Fruit fly (Drosophila melanogaster) whole organism, embryonic: ENCODE data around the gene CG3009.

Experiments
- Atf6 ChIP-seq: fragments of 200-800 bp; sonication (Bioruptor generic); IDR thresholded peaks from 2 replicates; pipeline ENCODE4 v1.3.6; 2022; ENCODE audit warnings: missing biosample characterization, missing genetic modification characterization
- CG12769 ChIP-seq: fragments of 200-800 bp; sonication (Bioruptor generic); optimal IDR thresholded peaks from 2 replicates; lab custom pipeline; 2019; ENCODE audit warnings: missing biosample characterization, mild to moderate bottlenecking, missing genetic modification characterization, moderate library complexity
- CG13287 ChIP-seq: fragments of 200-800 bp; sonication (Bioruptor generic); IDR thresholded peaks from 2 replicates; pipeline ENCODE4 v1.3.6; 2022; ENCODE audit warnings: missing biosample characterization, missing genetic modification characterization; ENCODE audit not compliant: partially characterized antibody
- CG1792 ChIP-seq: fragments of 200-800 bp; sonication (Bioruptor generic); optimal IDR thresholded peaks from 2 replicates; lab custom pipeline; 2016; ENCODE audit warnings: missing biosample characterization, missing genetic modification characterization
- CG1832 ChIP-seq: fragments of 200-800 bp; sonication (Bioruptor generic); optimal IDR thresholded peaks from 2 replicates; lab custom pipeline; 2017; ENCODE audit warnings: missing biosample characterization, mild to moderate bottlenecking, missing genetic modification characterization, inconsistent platforms
- CG32767 ChIP-seq: fragments of 200-800 bp; sonication (Bioruptor generic); IDR thresholded peaks from 2 replicates; pipeline ENCODE4 v1.3.6; 2022; ENCODE audit warnings: missing biosample characterization, missing genetic modification characterization
- CG3838 ChIP-seq: fragments of 200-800 bp; sonication (Bioruptor generic); optimal IDR thresholded peaks from 3 replicates; lab custom pipeline; 2016; ENCODE audit warnings: missing biosample characterization, missing genetic modification characterization
- CG4820 ChIP-seq: fragments of 200-800 bp; sonication (Bioruptor generic); optimal IDR thresholded peaks from 3 replicates; lab custom pipeline; 2016; ENCODE audit warnings: missing biosample characterization, missing genetic modification characterization
- CG7372 ChIP-seq: fragments of 200-800 bp; sonication (Bioruptor generic); IDR thresholded peaks from 2 replicates; pipeline ENCODE4 v1.3.6; 2022; ENCODE audit warnings: missing biosample characterization, missing genetic modification characterization
- CG7745 ChIP-seq: fragments of 200-800 bp; sonication (Bioruptor generic); optimal IDR thresholded peaks from 2 replicates; lab custom pipeline; 2018; ENCODE audit warnings: missing biosample characterization, mild to moderate bottlenecking, missing genetic modification characterization, moderate library complexity
- CG7963 ChIP-seq: fragments of 200-800 bp; sonication (Bioruptor generic); IDR thresholded peaks from 3 replicates; pipeline ENCODE4 v1.3.6; 2022; ENCODE audit warnings: missing biosample characterization, missing genetic modification characterization; ENCODE audit not compliant: partially characterized antibody
- CG8290 ChIP-seq, 3 experiments: fragments of 200-800 bp; sonication (Bioruptor generic); optimal IDR thresholded peaks; 2 replicates each; lab custom pipeline; 2016 to 2019; ENCODE audit warnings: missing biosample characterization in 3 of 3, missing genetic modification characterization in 3 of 3, mild to moderate bottlenecking in 2 of 3, moderate library complexity in 1 of 3
- CG9797 ChIP-seq: fragments of 200-800 bp; sonication (Bioruptor generic); optimal IDR thresholded peaks from 3 replicates; lab custom pipeline; 2018; ENCODE audit warnings: missing biosample characterization, mild to moderate bottlenecking, missing genetic modification characterization
- CG9932 ChIP-seq: fragments of 200-800 bp; sonication (Bioruptor generic); IDR thresholded peaks from 2 replicates; pipeline ENCODE4 v1.3.6; 2022; ENCODE audit warnings: missing biosample characterization, missing genetic modification characterization
- CTCF ChIP-seq: fragments of 200-800 bp; sonication (Bioruptor generic); optimal IDR thresholded peaks from 2 replicates; lab custom pipeline; 2017; ENCODE audit warnings: missing biosample characterization, mild to moderate bottlenecking, missing genetic modification characterization, moderate library complexity
- Camta ChIP-seq: fragments of 200-800 bp; sonication (Bioruptor generic); optimal IDR thresholded peaks from 2 replicates; lab custom pipeline; 2016; ENCODE audit warnings: missing biosample characterization, missing genetic modification characterization
- Deaf1 ChIP-seq: fragments of 200-800 bp; optimal IDR thresholded peaks from 3 replicates; lab custom pipeline; 2019; ENCODE audit warnings: missing biosample characterization, mild to moderate bottlenecking, missing genetic modification characterization, moderate library complexity
- Doc2 ChIP-seq: fragments of 200-800 bp; sonication (Bioruptor generic); IDR thresholded peaks from 2 replicates; pipeline ENCODE4 v1.3.6; 2022; ENCODE audit warnings: missing biosample characterization, missing genetic modification characterization
- Dp ChIP-seq: fragments of 200-800 bp; sonication (Bioruptor generic); optimal IDR thresholded peaks from 2 replicates; lab custom pipeline; 2018; ENCODE audit warnings: missing biosample characterization, mild to moderate bottlenecking, missing genetic modification characterization, moderate library complexity
- Med ChIP-seq: fragments of 200-800 bp; sonication (Bioruptor generic); peaks from one replicate; lab custom pipeline; 2016; ENCODE audit warnings: missing biosample characterization, missing genetic modification characterization, mild to moderate bottlenecking, inconsistent platforms, moderate library complexity
- Rfx ChIP-seq: fragments of 200-800 bp; sonication (Bioruptor generic); IDR thresholded peaks from 2 replicates; pipeline ENCODE4 v1.3.6; 2022; ENCODE audit warnings: missing biosample characterization, missing genetic modification characterization
- Sry-β ChIP-seq: fragments of 200-800 bp; sonication (Bioruptor generic); optimal IDR thresholded peaks from 2 replicates; lab custom pipeline; 2018; ENCODE audit warnings: missing biosample characterization, mild to moderate bottlenecking, missing genetic modification characterization, moderate library complexity
- Trl ChIP-seq, 3 experiments: fragments of >200 bp in 2 of 3; fragments of 200-800 bp in 1 of 3; sonication (Bioruptor generic) in 1 of 3; optimal IDR thresholded peaks; 2 replicates in 1 of 3; 3 replicates in 2 of 3; lab custom pipeline; 2016 to 2017; ENCODE audit warnings: missing biosample characterization in 1 of 3, missing genetic modification characterization in 1 of 3
- chinmo ChIP-seq: fragments of 200-800 bp; sonication (Bioruptor generic); IDR thresholded peaks from 4 replicates; pipeline ENCODE4 v1.3.6; 2022; ENCODE audit warnings: missing biosample characterization, missing genetic modification characterization; ENCODE audit not compliant: partially characterized antibody
- corto ChIP-seq: fragments of 200-800 bp; sonication (Bioruptor generic); optimal IDR thresholded peaks from 2 replicates; lab custom pipeline; 2016; ENCODE audit warnings: missing biosample characterization, mild to moderate bottlenecking, missing genetic modification characterization, moderate library complexity
- crol ChIP-seq: fragments of 200-800 bp; sonication (Bioruptor generic); IDR thresholded peaks from 2 replicates; pipeline ENCODE4 v1.3.6; 2022; ENCODE audit warnings: missing biosample characterization, missing genetic modification characterization
- gce ChIP-seq: fragments of 200-800 bp; sonication (Bioruptor generic); IDR thresholded peaks from 3 replicates; pipeline ENCODE4 v1.3.6; 2022; ENCODE audit warnings: missing biosample characterization, missing genetic modification characterization
- grn ChIP-seq: fragments of 200-800 bp; sonication (Bioruptor generic); optimal IDR thresholded peaks from 3 replicates; lab custom pipeline; 2017; ENCODE audit warnings: missing biosample characterization, missing genetic modification characterization
- kah ChIP-seq: fragments of 200-800 bp; sonication (Bioruptor generic); optimal IDR thresholded peaks from 2 replicates; lab custom pipeline; 2018; ENCODE audit warnings: missing biosample characterization, mild to moderate bottlenecking, missing genetic modification characterization
- p53 ChIP-seq: fragments of 200-800 bp; sonication (Bioruptor generic); optimal IDR thresholded peaks from 2 replicates; lab custom pipeline; 2016; ENCODE audit warnings: missing biosample characterization, missing genetic modification characterization
- pan ChIP-seq, 4 experiments: fragments of >200 bp in 3 of 4; fragments of 200-800 bp in 1 of 4; sonication (Bioruptor generic) in 1 of 4; optimal IDR thresholded peaks in 3 of 4; IDR thresholded peaks in 1 of 4; 2 replicates each; pipeline versions ENCODE4 v1.3.6 to Lab custom; 2017 to 2022; ENCODE audit warnings: missing biosample characterization in 2 of 4, missing genetic modification characterization in 2 of 4, mixed read lengths in 1 of 4
- pfk ChIP-seq: fragments of 200-800 bp; sonication (Bioruptor generic); optimal IDR thresholded peaks from 2 replicates; lab custom pipeline; 2018; ENCODE audit warnings: missing biosample characterization, mild to moderate bottlenecking, missing genetic modification characterization, moderate library complexity
- pita ChIP-seq: fragments of 200-800 bp; sonication (Bioruptor generic); optimal IDR thresholded peaks from 2 replicates; lab custom pipeline; 2017; ENCODE audit warnings: missing biosample characterization, mild to moderate bottlenecking, missing genetic modification characterization
- pzg ChIP-seq: fragments of 200-800 bp; sonication (Bioruptor generic); optimal IDR thresholded peaks from 3 replicates; lab custom pipeline; 2018; ENCODE audit warnings: missing biosample characterization, mild to moderate bottlenecking, missing genetic modification characterization, moderate library complexity
- ranshi ChIP-seq: fragments of 200-800 bp; sonication (Bioruptor generic); IDR thresholded peaks from 2 replicates; pipeline ENCODE4 v1.3.6; 2022; ENCODE audit warnings: missing biosample characterization, missing genetic modification characterization
- scrt ChIP-seq: fragments of 200-800 bp; sonication (Bioruptor generic); optimal IDR thresholded peaks from 2 replicates; lab custom pipeline; 2018; ENCODE audit warnings: missing biosample characterization, mild to moderate bottlenecking, missing genetic modification characterization, moderate library complexity
- sens ChIP-seq: fragments of 200-800 bp; sonication (Bioruptor generic); peaks from one replicate; lab custom pipeline; 2016; ENCODE audit warnings: missing biosample characterization, missing genetic modification characterization
- so ChIP-seq: fragments of 200-800 bp; sonication (Bioruptor generic); IDR thresholded peaks from 3 replicates; pipeline ENCODE4 v1.3.6; 2022; ENCODE audit warnings: missing biosample characterization, missing genetic modification characterization
- sr ChIP-seq: fragments of 200-800 bp; sonication (Bioruptor generic); IDR thresholded peaks from 3 replicates; pipeline ENCODE4 v1.3.6; 2022; ENCODE audit warnings: missing biosample characterization, missing genetic modification characterization
- sug ChIP-seq: fragments of 200-800 bp; optimal IDR thresholded peaks from 2 replicates; lab custom pipeline; 2019; ENCODE audit warnings: missing biosample characterization, mild to moderate bottlenecking, missing genetic modification characterization, moderate library complexity
- tio ChIP-seq: fragments of 200-800 bp; sonication (Bioruptor generic); optimal IDR thresholded peaks from 2 replicates; lab custom pipeline; 2017; ENCODE audit warnings: missing biosample characterization, missing genetic modification characterization, inconsistent platforms
- vvl ChIP-seq: fragments of 200-800 bp; sonication (Bioruptor generic); IDR thresholded peaks from 2 replicates; pipeline ENCODE4 v1.3.6; 2022; ENCODE audit warnings: missing biosample characterization, missing genetic modification characterization
- wor ChIP-seq: fragments of 200-800 bp; sonication (Bioruptor generic); IDR thresholded peaks from 2 replicates; pipeline ENCODE4 v1.3.6; 2022; ENCODE audit warnings: missing biosample characterization, missing genetic modification characterization

Gene CG3009

DNA sequence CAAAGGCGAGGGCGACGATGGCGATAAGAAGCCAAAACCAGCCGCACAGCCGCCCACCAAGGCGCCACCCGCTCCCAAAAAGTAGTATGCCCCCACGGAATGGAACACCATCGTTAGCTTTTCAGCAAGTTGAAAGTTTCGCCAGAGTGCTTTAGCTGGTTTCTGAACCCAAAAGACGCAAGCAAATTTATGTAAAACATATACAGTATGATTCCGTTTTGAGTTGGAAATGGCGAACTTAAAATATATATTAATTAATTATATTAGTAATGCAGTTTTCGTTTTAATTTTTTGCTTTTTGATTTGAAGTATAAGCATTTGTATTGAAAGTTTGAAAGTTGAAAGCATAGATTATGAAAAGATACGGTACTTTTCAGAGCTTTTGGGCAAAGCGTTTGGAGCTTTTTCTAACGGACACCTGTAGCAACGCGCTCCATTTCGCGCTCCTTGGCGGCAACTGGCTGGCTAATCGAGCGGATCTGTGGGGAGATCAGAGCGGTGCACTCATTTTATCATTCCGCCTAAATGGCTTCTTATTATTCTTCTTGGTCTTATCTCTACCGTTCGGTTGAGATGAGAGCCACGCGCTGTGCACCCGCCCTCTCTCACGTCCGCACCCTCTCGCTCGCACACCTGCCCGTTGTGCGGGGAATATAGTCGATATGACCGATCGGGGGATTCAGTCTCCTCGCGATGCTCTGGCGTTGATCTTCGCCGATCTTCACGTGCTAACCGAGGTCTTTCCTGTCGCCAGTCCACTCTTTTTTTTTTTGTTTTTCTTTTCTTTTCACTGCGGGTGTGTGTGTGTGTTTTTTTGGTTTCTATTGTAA lies 41.0 kb upstream of the CG3009 start, which contains the start of gene Proc-R:
Gene Proc-R (plus strand): TSS at position 680 of the 830 bp plus-strand sequence.
- peak; percentile 38 for TF ChIP-seq CG8290 (GFP tag; optimal IDR thresholded peaks at IDR 0.05; lab: Kevin White, UChicago)
- no peak for TF ChIP-seq CG8290 (tag; optimal IDR thresholded peaks at IDR 0.05; lab: Kevin White, UChicago)
- TF ChIP-seq Trl (optimal IDR thresholded peaks at IDR 0.05; lab: Kevin White, UChicago): peak; percentile 7 to 32
- no peak for TF ChIP-seq Trl (GFP tag; optimal IDR thresholded peaks at IDR 0.05; lab: Kevin White, UChicago)
- peak; percentile 20 for TF ChIP-seq pita
- no peak for TF ChIP-seq CG1792 (GFP tag; lab: Kevin White, UChicago)
- no peak for TF ChIP-seq p53
- peak; percentile 35 for TF ChIP-seq Deaf1
- TF ChIP-seq sr: 0 out of 3 replicates have a peak, but pooled peaks have one; percentile 10
- TF ChIP-seq Med (GFP tag; lab: Kevin White, UChicago): peak; percentile 38
- 0 out of 3 replicates have a peak, but pooled peaks have one; percentile 14 for TF ChIP-seq CG7963 (GFP tag; lab: Robert Waterston, UW)
- no peak for TF ChIP-seq CG9797 (GFP tag; lab: Kevin White, UChicago)
- TF ChIP-seq pan (optimal IDR thresholded peaks at IDR 0.05; lab: Kevin White, UChicago): no peak
- no peak for TF ChIP-seq pan (GFP tag; optimal IDR thresholded peaks at IDR 0.05 in 1 of 2, IDR thresholded peaks at IDR 0.05 in 1 of 2)
- peak; percentile 42; the same call in 1 of the 2 replicates for TF ChIP-seq crol
- no peak for TF ChIP-seq Sry-β (GFP tag; lab: Kevin White, UChicago)
- 0 out of 4 replicates have a peak, but pooled peaks have one; percentile 68 for TF ChIP-seq chinmo
- TF ChIP-seq CG9932 (GFP tag; lab: Robert Waterston, UW): no peak
- no peak for TF ChIP-seq ranshi (GFP tag; lab: Robert Waterston, UW)
- TF ChIP-seq CG7745 (tag; lab: Kevin White, UChicago): no peak
- TF ChIP-seq scrt (GFP tag; lab: Kevin White, UChicago): peak; percentile 84
- peak; percentile 64 for TF ChIP-seq sens
- TF ChIP-seq Atf6: no peak
- TF ChIP-seq Rfx (GFP tag; lab: Robert Waterston, UW): peak; percentile 31; the same call in 1 of the 2 replicates
- TF ChIP-seq CG32767 (GFP tag; lab: Robert Waterston, UW): no peak
- TF ChIP-seq CG7372 (GFP tag; lab: Robert Waterston, UW): no peak
- TF ChIP-seq gce (GFP tag; lab: Robert Waterston, UW): no peak
- peak; percentile 24 for TF ChIP-seq sug (tag; lab: Kevin White, UChicago)
- TF ChIP-seq corto (GFP tag; lab: Kevin White, UChicago): no peak
- TF ChIP-seq so (GFP tag; lab: Robert Waterston, UW): 0 out of 3 replicates have a peak, but pooled peaks have one; percentile 26
- peak; percentile 64 for TF ChIP-seq grn (GFP tag; lab: Kevin White, UChicago)
- peak; percentile 88 for TF ChIP-seq kah (GFP tag; lab: Kevin White, UChicago)
- no peak for TF ChIP-seq Doc2 (GFP tag; lab: Robert Waterston, UW)
- peak; percentile 90 for TF ChIP-seq CTCF (GFP tag; lab: Kevin White, UChicago)
- no peak for TF ChIP-seq wor
- TF ChIP-seq Dp (GFP tag; lab: Kevin White, UChicago): peak; percentile 18
- TF ChIP-seq CG12769 (tag; lab: Kevin White, UChicago): peak; percentile 12
- no peak for TF ChIP-seq tio (GFP tag; lab: Kevin White, UChicago)
- TF ChIP-seq CG1832 (GFP tag; lab: Kevin White, UChicago): peak; percentile 31
- peak; percentile 10 for TF ChIP-seq pzg
- no peak for TF ChIP-seq CG3838 (GFP tag; lab: Kevin White, UChicago)
- TF ChIP-seq CG13287 (GFP tag; lab: Robert Waterston, UW): 0 out of 2 replicates have a peak, but pooled peaks have one; percentile 7
- peak; percentile 62 for TF ChIP-seq pfk (GFP tag; lab: Kevin White, UChicago)
- TF ChIP-seq CG4820 (GFP tag; lab: Kevin White, UChicago): no peak
- peak; percentile 36; the same call in 1 of the 2 replicates for TF ChIP-seq vvl (GFP tag; lab: Robert Waterston, UW)
- TF ChIP-seq Camta (GFP tag; lab: Kevin White, UChicago): no peak
- TF ChIP-seq, all 482 proteins: peak for 24
